Fruit fly (Drosophila melanogaster): ENCODE measurements around the gene Osi4.

- no peak for TF ChIP-seq CTCF (optimal IDR thresholded peaks at IDR 0.05)
- TF ChIP-seq CG8478 (optimal IDR thresholded peaks at IDR 0.05) = no peak
Measured at dm6 chr3R:6211041-6211377, 10.6 kb downstream of the Osi4 start.

Data from S2 (cell line).